Fruit fly (Drosophila melanogaster) S2 (cell line): Measurements from ENCODE around the gene glo.

Experiments
- CG8478 ChIP-seq: fragments of >200 bp; optimal IDR thresholded peaks from 2 replicates; lab custom pipeline; 2018
- CTCF ChIP-seq, 2 experiments: fragments of >200 bp; optimal IDR thresholded peaks; 2 replicates each; lab custom pipeline; 2018

- no peak for TF ChIP-seq CG8478 (lab: Kevin White, UChicago)
- TF ChIP-seq CTCF (optimal IDR thresholded peaks at IDR 0.05; lab: Kevin White, UChicago): no peak
Observed at dm6 chr3R:11773999-11774397, 45.2 kb downstream of the glo start.
